Fruit fly (Drosophila melanogaster) whole organism: ENCODE measurements around the gene pyd.

Experiments used
- CG8478 ChIP-seq: fragments of >200 bp; optimal IDR thresholded peaks from 2 replicates; lab custom pipeline; 2018; ENCODE audit warnings: inconsistent platforms
- pan ChIP-seq: fragments of >200 bp; optimal IDR thresholded peaks from 2 replicates; lab custom pipeline; 2017

DNA sequence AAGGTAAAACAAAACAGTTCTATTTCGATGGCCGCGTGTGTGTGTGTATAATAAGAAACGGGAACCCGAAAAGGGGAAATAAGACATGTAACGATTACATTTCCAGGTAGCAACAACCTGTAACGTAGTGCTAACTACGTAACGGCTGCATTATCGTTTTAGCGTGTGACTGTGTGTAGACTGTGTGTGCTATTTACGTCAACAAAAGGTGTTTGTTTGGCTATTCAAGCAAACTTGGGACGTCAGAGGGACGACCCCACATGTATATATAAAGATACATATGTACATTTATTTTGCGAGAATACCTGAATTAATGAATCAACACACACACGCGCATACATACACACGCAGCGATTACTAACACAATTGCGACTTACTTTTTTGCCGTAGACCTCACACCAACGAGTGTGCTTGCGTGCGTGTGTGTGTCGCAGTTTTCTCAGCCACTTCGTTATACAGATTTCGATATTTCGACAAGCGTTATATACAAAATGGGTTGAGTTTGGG is 112.1 kb downstream of the pyd start:
- TF ChIP-seq CG8478 (lab: Kevin White, UChicago) = no peak
- TF ChIP-seq pan (lab: Kevin White, UChicago) = no peak
